Worm (Caenorhabditis elegans) whole organism, late embryonic: ENCODE data around the gene pcp-4.

Experiments
- ama-1 ChIP-seq: fragments of 150-350 bp; optimal IDR thresholded peaks from 2 replicates; lab custom pipeline; 2014
- ceh-45 ChIP-seq: fragments of 200-800 bp; sonication (Bioruptor generic); IDR thresholded peaks from 2 replicates; pipeline ENCODE4 v1.3.6; 2022; ENCODE audit warnings: missing genetic modification reagents, missing genetic modification characterization, missing compliant biosample characterization
- che-1 ChIP-seq: sonication (generic microtip); optimal IDR thresholded peaks from 2 replicates; lab custom pipeline; 2016; ENCODE audit warnings: mild to moderate bottlenecking, missing genetic modification characterization, missing compliant biosample characterization
- ets-4 ChIP-seq: sonication (generic microtip); optimal IDR thresholded peaks from 2 replicates; lab custom pipeline; 2016; ENCODE audit warnings: missing genetic modification characterization, missing compliant biosample characterization
- nhr-11 ChIP-seq: fragments of 150-350 bp; optimal IDR thresholded peaks from 2 replicates; lab custom pipeline; 2014; ENCODE audit warnings: missing biosample characterization, missing genetic modification characterization

DNA sequence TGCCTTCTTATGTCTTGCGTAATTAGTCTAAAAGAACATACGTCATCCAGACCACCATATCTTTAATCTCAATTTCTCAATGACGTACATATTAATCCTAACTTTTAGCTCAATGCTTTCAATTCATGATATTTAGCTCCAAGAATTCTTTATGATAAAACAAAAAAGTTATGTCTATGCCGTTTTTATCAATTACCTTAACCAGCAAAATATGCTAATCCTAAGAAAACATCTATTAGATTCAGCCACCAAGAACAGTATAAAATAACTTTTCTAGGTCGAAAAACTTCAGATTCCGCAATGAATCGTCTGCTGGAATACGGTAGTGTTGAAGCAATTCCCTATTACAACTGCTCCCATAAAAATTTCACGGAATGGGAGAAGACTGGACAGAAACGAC is 47.0 kb downstream of the pcp-4 start, which contains the start of gene srt-45:
- TF ChIP-seq ceh-45 (GFP tag; lab: Robert Waterston, UW) (no peak), nhr-11 (tag; lab: Kevin White, UChicago) (no peak), che-1 (tag; lab: Kevin White, UChicago) (no peak), ets-4 (tag; lab: Kevin White, UChicago) (no peak), ama-1 (lab: Kevin White, UChicago) (no peak)
